Fruit fly (Drosophila melanogaster) Kc167 (cell line): Measurements from ENCODE around the gene Or10a.
A peak's percentile ranks its signal among the peaks of the same experiment; 100 is the strongest.

Experiments
- Myc ChIP-seq: fragments of >200 bp; optimal IDR thresholded peaks from 2 replicates; lab custom pipeline; 2017; ENCODE audit warnings: missing external identifiers
- Sin3A ChIP-seq: fragments of >200 bp; optimal IDR thresholded peaks from 2 replicates; lab custom pipeline; 2018; ENCODE audit warnings: missing external identifiers
- h ChIP-seq: fragments of >200 bp; optimal IDR thresholded peaks from 3 replicates; lab custom pipeline; 2018; ENCODE audit warnings: missing external identifiers
- insv ChIP-seq: fragments of >200 bp; optimal IDR thresholded peaks from 3 replicates; lab custom pipeline; 2018; ENCODE audit warnings: missing external identifiers
- psq ChIP-seq: fragments of >200 bp; optimal IDR thresholded peaks from 2 replicates; lab custom pipeline; 2017; ENCODE audit warnings: missing external identifiers
- ttk ChIP-seq: sonication (Bioruptor generic); optimal IDR thresholded peaks from 2 replicates; lab custom pipeline; 2017; ENCODE audit warnings: missing external identifiers

Gene Or10a

dm6 chrX:11369374-11369773 is 47.8 kb downstream of the Or10a start, which contains the start of gene dlg1:
dlg1 (plus strand) TSS chrX:11369665.
- TF ChIP-seq psq (lab: Kevin White, UChicago) (peak; percentile 53), Myc (lab: Kevin White, UChicago) (no peak), h (lab: Kevin White, UChicago) (no peak), ttk (no peak), Sin3A (lab: Kevin White, UChicago) (no peak), insv (peak; percentile 86)

dm6 chrX:11367783-11368509 is 49.3 kb downstream of the Or10a start, which contains the start of the genes hop and Tim8:
hop (minus strand) TSS chrX:11368098.
Tim8 (plus strand) TSS chrX:11368445.
- TF ChIP-seq psq (lab: Kevin White, UChicago) = peak; percentile 90
- no peak for TF ChIP-seq Myc (lab: Kevin White, UChicago)
